Comparison of ENCODE assay signal across 1 fruit fly cellular context in the genomic region with DNA sequence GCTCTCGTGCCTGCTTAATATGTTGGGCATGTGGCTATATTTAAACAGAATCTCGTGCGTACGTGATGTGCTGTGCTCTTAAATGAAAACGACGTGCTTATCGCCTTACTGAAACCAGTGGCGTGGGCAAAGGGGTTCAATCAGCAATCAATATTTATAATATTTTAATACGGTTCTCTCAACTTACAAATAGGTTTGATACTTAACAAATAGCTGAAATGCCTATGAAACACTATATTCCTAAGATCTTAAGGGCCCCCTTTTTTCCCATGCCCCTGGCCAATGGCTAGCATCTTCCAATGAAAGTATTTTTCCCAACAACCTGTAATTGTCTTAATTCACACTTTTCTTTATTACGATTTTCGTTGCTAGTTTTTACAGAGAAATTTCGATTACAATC.
TF ChIP-seq lines count a peak whose summit lies in the region.

No protein-coding gene starts in this region.

TF ChIP-seq in whole organism, embryonic, 481 proteins besides CTCF, POLR2A, EP300 and RAD21 (continued from another document):
- TF ChIP-seq CG13123 (GFP tag; optimal IDR thresholded peaks at IDR 0.05; lab: Kevin White, UChicago) (no peak), sr (GFP tag; IDR thresholded peaks at IDR 0.05; lab: Robert Waterston, UW) (no peak), tio (GFP tag; optimal IDR thresholded peaks at IDR 0.05; lab: Kevin White, UChicago) (peak; percentile 48), CG2120 (GFP tag; optimal IDR thresholded peaks at IDR 0.05; lab: Kevin White, UChicago) (peak; percentile 57), CG15601 (tag; optimal IDR thresholded peaks at IDR 0.05; lab: Kevin White, UChicago) (peak; percentile 64), CG8924 (tag; optimal IDR thresholded peaks at IDR 0.05; lab: Kevin White, UChicago) (peak; percentile 76), cwo (GFP tag; optimal IDR thresholded peaks at IDR 0.05; lab: Kevin White, UChicago) (peak; percentile 13), fu2 (GFP tag; optimal IDR thresholded peaks at IDR 0.05; lab: Kevin White, UChicago) (no peak), CG12299 (tag; optimal IDR thresholded peaks at IDR 0.05; lab: Kevin White, UChicago) (no peak), CG14667 (GFP tag; IDR thresholded peaks at IDR 0.05; lab: Robert Waterston, UW) (peak; percentile 59), lmd (GFP tag; IDR thresholded peaks at IDR 0.05; lab: Robert Waterston, UW) (peak; percentile 85), CG33557 (GFP tag; optimal IDR thresholded peaks at IDR 0.05; lab: Kevin White, UChicago) (peak; percentile 71), Hand (GFP tag; optimal IDR thresholded peaks at IDR 0.05; lab: Kevin White, UChicago) (no peak), Mad (GFP tag; optimal IDR thresholded peaks at IDR 0.05; lab: Kevin White, UChicago) (peak; percentile 49), Bteb2 (GFP tag; optimal IDR thresholded peaks at IDR 0.05; lab: Kevin White, UChicago) (peak; percentile 22), gro (GFP tag; optimal IDR thresholded peaks at IDR 0.05; lab: Kevin White, UChicago) (peak; percentile 6), nom (GFP tag; optimal IDR thresholded peaks at IDR 0.05; lab: Kevin White, UChicago) (peak; percentile 69), CG31441 (GFP tag; IDR thresholded peaks at IDR 0.05; lab: Robert Waterston, UW) (peak; percentile 79), CG11085 (GFP tag; IDR thresholded peaks at IDR 0.05; lab: Robert Waterston, UW) (0 out of 2 replicates have a peak, but pooled peaks have one; percentile 17), CG4854 (GFP tag; optimal IDR thresholded peaks at IDR 0.05; lab: Kevin White, UChicago) (peak; percentile 42), so (GFP tag; IDR thresholded peaks at IDR 0.05; lab: Robert Waterston, UW) (peak; percentile 64; the same call in 1 of the 3 replicates), CG4617 (GFP tag; optimal IDR thresholded peaks at IDR 0.05; lab: Kevin White, UChicago; ENCODE audit: borderline replicate concordance) (peak; percentile 8), fd102C (GFP tag; optimal IDR thresholded peaks at IDR 0.05; lab: Kevin White, UChicago) (peak; percentile 46), ewg (GFP tag; optimal IDR thresholded peaks at IDR 0.05; lab: Kevin White, UChicago) (peak; percentile 45), pan (optimal IDR thresholded peaks at IDR 0.05; lab: Kevin White, UChicago) (no peak), pan (GFP tag; optimal IDR thresholded peaks at IDR 0.05 in 1 of 2, IDR thresholded peaks at IDR 0.05 in 1 of 2) (peak in 1 of 2 experiments; percentile 74), luna (GFP tag; optimal IDR thresholded peaks at IDR 0.05; lab: Kevin White, UChicago) (no peak), al (GFP tag; IDR thresholded peaks at IDR 0.05; lab: Robert Waterston, UW) (peak; percentile 54; the same call in 1 of the 2 replicates), zfh1 (GFP tag; IDR thresholded peaks at IDR 0.05; lab: Robert Waterston, UW) (peak; percentile 89), Poxn (GFP tag; IDR thresholded peaks at IDR 0.05; lab: Robert Waterston, UW) (no peak), CG15269 (tag; optimal IDR thresholded peaks at IDR 0.05; lab: Kevin White, UChicago) (peak; percentile 66), corto (GFP tag; optimal IDR thresholded peaks at IDR 0.05; lab: Kevin White, UChicago) (no peak), stwl (tag; optimal IDR thresholded peaks at IDR 0.05; lab: Kevin White, UChicago) (no peak), B-H1 (GFP tag; IDR thresholded peaks at IDR 0.05; lab: Robert Waterston, UW) (0 out of 3 replicates have a peak, but pooled peaks have one; percentile 22), vnd (GFP tag; IDR thresholded peaks at IDR 0.05; lab: Robert Waterston, UW; ENCODE audit: partially characterized antibody) (no peak), CG10462 (GFP tag; optimal IDR thresholded peaks at IDR 0.05; lab: Kevin White, UChicago) (peak; percentile 54), Ravus (GFP tag; IDR thresholded peaks at IDR 0.05; lab: Robert Waterston, UW) (no peak), crol (GFP tag; IDR thresholded peaks at IDR 0.05; lab: Robert Waterston, UW) (0 out of 2 replicates have a peak, but pooled peaks have one; percentile 14), gt (GFP tag; IDR thresholded peaks at IDR 0.05; lab: Robert Waterston, UW) (peak; percentile 45; the same call in 1 of the 2 replicates), CG18262 (tag; optimal IDR thresholded peaks at IDR 0.05; lab: Kevin White, UChicago) (peak; percentile 84), CG4328 (GFP tag; optimal IDR thresholded peaks at IDR 0.05; lab: Kevin White, UChicago) (no peak), CG9932 (GFP tag; IDR thresholded peaks at IDR 0.05; lab: Robert Waterston, UW) (peak; percentile 43; the same call in 1 of the 2 replicates), onecut (GFP tag; IDR thresholded peaks at IDR 0.05; lab: Robert Waterston, UW) (peak; percentile 61), Bgb (GFP tag; IDR thresholded peaks at IDR 0.05; lab: Robert Waterston, UW; ENCODE audit: partially characterized antibody) (no peak), vvl (GFP tag; IDR thresholded peaks at IDR 0.05; lab: Robert Waterston, UW) (peak; percentile 89), grau (tag; optimal IDR thresholded peaks at IDR 0.05; lab: Kevin White, UChicago) (peak; percentile 75), CG17186 (GFP tag; optimal IDR thresholded peaks at IDR 0.05; lab: Kevin White, UChicago) (no peak), pb (GFP tag; optimal IDR thresholded peaks at IDR 0.05; lab: Kevin White, UChicago) (no peak), CG8765 (GFP tag; IDR thresholded peaks at IDR 0.05; lab: Robert Waterston, UW) (peak; percentile 87), CG6689 (GFP tag; IDR thresholded peaks at IDR 0.05; lab: Robert Waterston, UW) (peak; percentile 82)
